Fruit fly (Drosophila melanogaster): ENCODE results near the gene Cpr65Ax1.

Gene Cpr65Ax1

DNA sequence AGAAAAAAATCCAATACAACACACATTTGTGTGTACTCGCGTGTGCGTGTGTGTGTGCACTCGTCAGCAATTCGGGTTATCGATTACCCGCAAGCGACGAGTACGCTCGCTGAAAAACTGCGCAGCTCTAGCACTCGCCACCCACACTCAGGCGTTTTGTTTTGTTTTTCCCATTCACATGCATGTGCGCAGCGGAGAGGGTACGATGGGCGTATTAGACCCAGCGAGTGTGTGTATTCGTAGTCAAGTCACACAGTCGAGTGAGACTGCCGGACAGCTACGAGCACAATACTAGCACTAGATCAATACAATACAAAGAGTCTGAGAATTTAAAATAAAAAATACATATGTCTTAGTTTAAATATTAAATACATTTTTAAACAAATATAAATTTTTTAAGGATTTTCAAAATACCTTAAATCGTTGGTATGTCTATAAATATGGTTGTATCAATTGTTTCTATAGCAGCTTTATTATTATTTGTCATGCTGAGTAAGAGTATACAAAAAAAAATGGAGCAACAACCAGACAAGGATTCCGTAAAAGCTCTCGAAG, 37.2 kb upstream of the Cpr65Ax1 start, which contains the start of the genes D19B and CG43293 (continued):
- TF ChIP-seq CG8388 (GFP tag; optimal IDR thresholded peaks at IDR 0.05) (peak; percentile 79), Hey (tag; optimal IDR thresholded peaks at IDR 0.05) (peak; percentile 23), dmrt99B (tag; optimal IDR thresholded peaks at IDR 0.05) (peak; percentile 90), ttk (GFP tag; IDR thresholded peaks at IDR 0.05) (peak; percentile 67), repo (GFP tag; optimal IDR thresholded peaks at IDR 0.05) (peak; percentile 79), Stat92E (GFP tag; optimal IDR thresholded peaks at IDR 0.05) (no peak), aop (GFP tag; IDR thresholded peaks at IDR 0.05) (peak; percentile 77), CG12219 (GFP tag; optimal IDR thresholded peaks at IDR 0.05) (peak; percentile 84), CG2202 (tag; optimal IDR thresholded peaks at IDR 0.05) (peak; percentile 75), otp (GFP tag; IDR thresholded peaks at IDR 0.05) (peak; percentile 90), CG6654 (GFP tag; optimal IDR thresholded peaks at IDR 0.05) (peak; percentile 37), CG14667 (GFP tag; IDR thresholded peaks at IDR 0.05) (peak; percentile 77), CG13287 (GFP tag; IDR thresholded peaks at IDR 0.05; ENCODE audit: partially characterized antibody) (peak; percentile 79), bbx (GFP tag; IDR thresholded peaks at IDR 0.05; ENCODE audit: partially characterized antibody) (peak; percentile 77), lov (optimal IDR thresholded peaks at IDR 0.05) (no peak), lov (GFP tag; IDR thresholded peaks at IDR 0.05) (peak; percentile 71; the same call in 2 of the 3 replicates), Dref (GFP tag; IDR thresholded peaks at IDR 0.05) (peak; percentile 86), sim (GFP tag; IDR thresholded peaks at IDR 0.05) (peak; percentile 69), Taf1 (GFP tag; IDR thresholded peaks at IDR 0.05) (peak; percentile 82), BEAF-32 (GFP tag; optimal IDR thresholded peaks at IDR 0.05) (peak; percentile 43), Rfx (GFP tag; IDR thresholded peaks at IDR 0.05) (peak; percentile 97), CG2129 (GFP tag; IDR thresholded peaks at IDR 0.05; ENCODE audit: partially characterized antibody) (0 out of 2 replicates have a peak, but pooled peaks have one; percentile 15), CG1602 (GFP tag; optimal IDR thresholded peaks at IDR 0.05) (peak; percentile 88), Atf6 (GFP tag; IDR thresholded peaks at IDR 0.05) (peak; percentile 91), disco-r (GFP tag; optimal IDR thresholded peaks at IDR 0.05) (peak; percentile 57), so (GFP tag; IDR thresholded peaks at IDR 0.05) (peak; percentile 81), grn (GFP tag; optimal IDR thresholded peaks at IDR 0.05) (no peak), stc (GFP tag; IDR thresholded peaks at IDR 0.05) (peak; percentile 87), Gsc (GFP tag; IDR thresholded peaks at IDR 0.05) (no peak), sd (tag; optimal IDR thresholded peaks at IDR 0.05) (peak; percentile 75), CG8290 (GFP tag; optimal IDR thresholded peaks at IDR 0.05) (peak; percentile 74), CG8290 (tag; optimal IDR thresholded peaks at IDR 0.05) (peak in 1 of 2 experiments; percentile 98), CG11456 (GFP tag; IDR thresholded peaks at IDR 0.05) (peak; percentile 98), CG12659 (GFP tag; optimal IDR thresholded peaks at IDR 0.05) (peak; percentile 95), ro (GFP tag; IDR thresholded peaks at IDR 0.05) (peak; percentile 77), CG12104 (GFP tag; optimal IDR thresholded peaks at IDR 0.05) (peak; percentile 74), gcm2 (GFP tag; optimal IDR thresholded peaks at IDR 0.05) (peak; percentile 66), Neu2 (GFP tag; optimal IDR thresholded peaks at IDR 0.05; ENCODE audit: borderline replicate concordance) (peak; percentile 26), p53 (GFP tag; optimal IDR thresholded peaks at IDR 0.05) (peak; percentile 81), CG3847 (GFP tag; IDR thresholded peaks at IDR 0.05) (peak; percentile 91), CG4707 (GFP tag; optimal IDR thresholded peaks at IDR 0.05) (peak; percentile 91), fd64A (GFP tag; optimal IDR thresholded peaks at IDR 0.05) (peak; percentile 64), CG30403 (GFP tag; optimal IDR thresholded peaks at IDR 0.05) (peak; percentile 92), grau (tag; optimal IDR thresholded peaks at IDR 0.05) (peak; percentile 85), HLH54F (GFP tag; optimal IDR thresholded peaks at IDR 0.05) (peak; percentile 91), CG15514 (GFP tag; optimal IDR thresholded peaks at IDR 0.05) (peak; percentile 85), ham (GFP tag; IDR thresholded peaks at IDR 0.05) (peak; percentile 72; the same call in 1 of the 2 replicates), Fer1 (GFP tag; optimal IDR thresholded peaks at IDR 0.05) (peak; percentile 87), CG12299 (tag; optimal IDR thresholded peaks at IDR 0.05) (peak; percentile 69), Max (GFP tag; optimal IDR thresholded peaks at IDR 0.05) (peak; percentile 78), wdn (GFP tag; IDR thresholded peaks at IDR 0.05) (peak; percentile 87)
